Worm (Caenorhabditis elegans) whole organism, L4/young adult: Measurements from ENCODE around the gene his-73.
A peak's percentile ranks its signal among the peaks of the same experiment; 100 is the strongest.

Experiments used
- W03F9.2 ChIP-seq: fragments of 150-350 bp; optimal IDR thresholded peaks from 2 replicates; lab custom pipeline; 2014; ENCODE audit warnings: missing biosample characterization, missing genetic modification characterization
- dao-5 ChIP-seq: sonication (generic microtip); optimal IDR thresholded peaks from 2 replicates; lab custom pipeline; 2016; ENCODE audit warnings: missing genotype, missing genetic modification characterization, moderate library complexity, missing compliant biosample characterization
- him-1 ChIP-seq: sonication (generic microtip); optimal IDR thresholded peaks from 2 replicates; lab custom pipeline; 2016; ENCODE audit warnings: missing genotype, missing genetic modification reagents, missing genetic modification characterization, missing compliant biosample characterization

his-73 gene

ce11 chrII:13183228-13183755 is at the start of gene his-73, which contains the start of gene W09H1.4:
his-73 (plus strand) TSS chrII:13183705.
W09H1.4 (plus strand) TSS chrII:13183528.
- TF ChIP-seq dao-5 (tag; lab: Kevin White, UChicago), result no peak
- no peak for TF ChIP-seq him-1 (tag; lab: Kevin White, UChicago)
- TF ChIP-seq W03F9.2 (tag; lab: Kevin White, UChicago), result no peak

ce11 chrII:13139573-13139972 is 43.9 kb upstream of the his-73 start:
- TF ChIP-seq W03F9.2 (tag; lab: Kevin White, UChicago) (no peak), dao-5 (tag; lab: Kevin White, UChicago) (no peak), him-1 (tag; lab: Kevin White, UChicago) (no peak)

DNA sequence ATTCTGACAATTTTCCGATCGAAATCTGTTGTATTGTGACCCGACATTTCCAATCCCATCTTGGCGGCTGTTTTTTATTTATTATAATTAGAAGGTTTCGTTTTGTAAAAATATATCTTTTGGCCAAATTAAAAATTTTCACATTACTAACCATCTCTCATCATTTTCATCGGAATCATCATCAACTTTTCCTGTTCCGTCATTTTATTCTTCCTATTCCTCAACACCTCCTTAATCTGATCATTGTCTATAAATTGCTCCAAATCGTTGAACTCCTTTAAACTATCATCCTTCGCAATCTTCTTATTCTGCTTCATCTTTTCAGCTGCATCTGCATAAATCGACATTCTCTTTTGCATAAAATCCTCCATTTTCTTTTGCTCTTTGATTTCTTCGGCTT is 41.1 kb upstream of the his-73 start:
- TF ChIP-seq W03F9.2 (tag; lab: Kevin White, UChicago) (no peak), dao-5 (tag; lab: Kevin White, UChicago) (no peak), him-1 (tag; lab: Kevin White, UChicago) (no peak)

DNA sequence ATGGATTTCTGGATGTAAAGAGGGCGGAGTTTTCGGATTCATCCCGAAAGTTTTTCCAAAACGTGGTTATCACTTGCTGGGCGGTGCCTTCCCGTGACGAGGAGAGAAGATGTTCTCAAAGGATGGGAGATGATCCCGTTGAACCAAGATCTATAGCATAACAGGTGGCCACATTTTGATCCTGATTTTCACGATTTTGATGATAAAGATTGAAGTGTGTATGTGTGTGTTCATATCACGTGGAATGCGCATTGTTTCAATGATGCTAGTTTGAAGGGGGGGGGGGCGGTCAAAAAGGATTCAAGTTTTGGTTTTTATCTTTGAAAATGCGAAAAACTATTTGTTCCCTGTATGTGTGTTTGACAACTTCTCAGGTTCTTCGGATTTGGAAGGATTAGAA is 38.3 kb upstream of the his-73 start, which contains the start of gene mltn-1:
TSS of gene mltn-1 (minus strand) at position 22 of the 400 bp plus-strand sequence.
- no peak for TF ChIP-seq him-1 (tag; lab: Kevin White, UChicago)
- no peak for TF ChIP-seq dao-5 (tag; lab: Kevin White, UChicago)
- TF ChIP-seq W03F9.2 (tag; lab: Kevin White, UChicago), result no peak

DNA sequence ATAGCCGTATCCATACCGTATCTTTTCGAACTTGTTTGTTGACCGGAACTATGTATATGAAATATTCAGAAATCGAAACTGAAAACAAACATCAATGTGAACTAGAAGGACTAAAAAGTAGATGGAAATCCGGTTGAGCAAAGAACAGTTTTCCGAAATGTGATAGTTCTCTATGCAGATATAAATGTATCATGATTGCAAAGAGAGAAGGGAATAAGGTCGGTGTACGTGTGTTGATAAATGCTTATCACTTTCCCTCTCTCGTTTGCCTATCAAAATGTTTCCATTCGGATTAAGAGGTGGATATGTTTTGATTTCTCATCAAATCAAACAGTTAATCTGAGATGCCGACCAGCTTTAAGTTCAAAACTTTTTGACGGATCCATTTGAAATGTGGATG is 35.3 kb upstream of the his-73 start:
- TF ChIP-seq him-1 (tag; lab: Kevin White, UChicago) (no peak), W03F9.2 (tag; lab: Kevin White, UChicago) (no peak), dao-5 (tag; lab: Kevin White, UChicago) (no peak)

DNA sequence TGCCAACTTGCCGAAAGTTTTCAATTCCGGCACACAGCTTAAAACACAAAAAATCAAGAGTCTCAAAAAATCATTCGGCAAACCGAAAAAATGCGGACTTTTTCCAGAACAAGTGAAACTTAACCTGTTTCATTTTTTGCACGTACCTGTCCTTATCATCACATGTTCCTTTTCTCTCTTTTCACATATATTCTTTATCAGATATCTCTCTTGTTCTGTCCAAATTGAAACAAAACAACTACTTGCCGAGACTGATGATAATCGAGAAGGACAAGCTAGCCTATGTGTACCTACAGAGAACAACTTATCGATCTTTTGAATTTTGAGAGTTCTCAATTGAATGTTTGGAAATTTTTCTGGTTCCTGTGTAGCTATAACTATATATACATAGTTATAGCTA is 33.5 kb upstream of the his-73 start:
- TF ChIP-seq W03F9.2 (tag; lab: Kevin White, UChicago) (no peak), dao-5 (tag; lab: Kevin White, UChicago) (no peak), him-1 (tag; lab: Kevin White, UChicago) (no peak)

ce11 chrII:13152409-13152808 is 31.1 kb upstream of the his-73 start:
- no peak for TF ChIP-seq him-1 (tag; lab: Kevin White, UChicago)
- TF ChIP-seq dao-5 (tag; lab: Kevin White, UChicago), result no peak
- TF ChIP-seq W03F9.2 (tag; lab: Kevin White, UChicago), result no peak

ce11 chrII:13153299-13153698 is 30.2 kb upstream of the his-73 start, which contains the start of gene spe-18:
spe-18 (minus strand) TSS chrII:13153399.
- TF ChIP-seq W03F9.2 (tag; lab: Kevin White, UChicago) (no peak), him-1 (tag; lab: Kevin White, UChicago) (no peak), dao-5 (tag; lab: Kevin White, UChicago) (no peak)

DNA sequence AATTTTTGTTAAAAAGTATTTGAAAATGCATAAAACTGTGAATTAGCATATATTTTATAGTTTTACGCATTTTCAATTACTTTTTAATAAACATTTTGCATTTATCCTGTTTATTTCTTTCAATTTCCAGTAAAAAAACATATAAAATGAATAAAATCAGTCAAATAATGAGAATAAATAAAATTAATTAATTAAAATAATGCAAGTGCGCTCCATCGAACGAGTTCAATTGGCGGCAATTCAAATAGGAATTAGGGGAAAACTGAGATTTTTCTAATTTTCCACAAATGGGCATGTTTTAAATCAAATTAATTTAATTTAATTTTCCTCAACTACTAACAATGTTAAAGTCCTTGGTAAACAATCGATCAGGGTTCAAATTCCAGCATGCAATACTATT is 27.4 kb upstream of the his-73 start:
- TF ChIP-seq him-1 (tag; lab: Kevin White, UChicago) (no peak), W03F9.2 (tag; lab: Kevin White, UChicago) (no peak), dao-5 (tag; lab: Kevin White, UChicago) (no peak)

- peak; percentile 26 for TF ChIP-seq him-1 (tag; lab: Kevin White, UChicago)
- peak; percentile 79 for TF ChIP-seq W03F9.2 (tag; lab: Kevin White, UChicago)
- TF ChIP-seq dao-5 (tag; lab: Kevin White, UChicago), result no peak
These were observed 26.5 kb upstream of the his-73 start, which contains the start of the genes hpr-17 and F32A11.1 for ce11 chrII:13156971-13157370. hpr-17 (minus strand) TSS chrII:13157047. F32A11.1 (plus strand) TSS chrII:13157329.

DNA sequence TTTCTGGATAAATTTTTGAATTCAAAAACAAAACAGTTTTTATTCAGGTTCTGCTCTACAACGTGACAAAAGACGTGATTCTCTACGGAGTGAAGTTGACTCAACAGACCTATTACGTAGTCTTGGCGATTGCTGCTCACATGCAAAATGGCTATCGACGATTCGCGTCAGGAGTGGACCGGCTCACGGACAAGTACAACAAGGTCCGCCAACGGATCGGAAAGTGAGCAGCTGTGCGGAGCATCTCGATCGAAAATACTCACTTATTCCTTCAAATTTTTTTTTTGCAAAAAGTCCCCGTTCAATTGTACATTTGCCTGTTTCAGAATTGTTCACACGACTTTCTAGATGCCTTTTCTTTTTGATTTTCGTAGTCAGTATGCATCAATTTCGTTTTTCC is 23.6 kb upstream of the his-73 start:
- no peak for TF ChIP-seq him-1 (tag; lab: Kevin White, UChicago)
- TF ChIP-seq dao-5 (tag; lab: Kevin White, UChicago), result no peak
- TF ChIP-seq W03F9.2 (tag; lab: Kevin White, UChicago), result no peak

DNA sequence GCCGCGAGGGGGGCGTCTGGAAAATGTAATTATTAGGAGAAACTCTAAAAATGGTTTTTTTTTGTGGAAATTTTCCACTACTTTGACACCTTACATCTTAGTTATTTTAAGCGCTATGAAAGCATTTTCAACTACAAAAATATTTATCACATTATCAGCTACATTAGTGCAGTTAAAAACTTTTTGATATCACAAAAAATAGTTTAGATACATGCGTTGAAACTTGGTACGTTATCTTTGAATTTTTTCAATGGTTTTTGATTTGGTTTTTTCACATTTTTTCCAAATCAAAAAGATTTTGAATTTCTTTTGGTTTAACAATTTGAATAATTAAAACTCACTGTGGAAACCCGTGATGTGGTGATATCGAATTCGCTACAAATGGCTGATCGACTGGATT is 20.5 kb upstream of the his-73 start:
- TF ChIP-seq W03F9.2 (tag; lab: Kevin White, UChicago) (no peak), him-1 (tag; lab: Kevin White, UChicago) (no peak), dao-5 (tag; lab: Kevin White, UChicago) (no peak)

DNA sequence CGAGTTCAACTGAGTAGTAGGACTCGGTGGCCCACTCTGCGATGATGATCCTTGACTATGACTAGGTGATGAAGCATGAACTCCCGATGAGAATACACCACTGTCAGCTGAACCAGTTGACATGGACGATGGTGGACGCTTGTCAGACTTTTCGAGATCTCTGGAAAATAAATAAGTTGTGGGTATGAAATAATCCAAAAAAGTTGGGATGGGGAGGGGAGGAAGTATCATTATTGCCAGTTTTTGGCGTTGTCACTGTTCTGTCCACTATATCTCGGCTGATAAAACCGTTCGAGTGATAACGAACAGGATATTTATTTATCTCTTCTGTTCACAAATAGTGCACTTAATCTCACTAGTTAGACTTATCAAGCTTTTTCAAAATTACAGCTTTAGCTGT is 19.4 kb upstream of the his-73 start:
- TF ChIP-seq him-1 (tag; lab: Kevin White, UChicago) (no peak), dao-5 (tag; lab: Kevin White, UChicago) (no peak), W03F9.2 (tag; lab: Kevin White, UChicago) (no peak)

- TF ChIP-seq him-1 (tag; lab: Kevin White, UChicago), result no peak
- no peak for TF ChIP-seq dao-5 (tag; lab: Kevin White, UChicago)
- no peak for TF ChIP-seq W03F9.2 (tag; lab: Kevin White, UChicago)
These were observed 17.7 kb upstream of the his-73 start, which contains the start of gene moe-3 for ce11 chrII:13165683-13166259. moe-3 (minus strand) TSS chrII:13165733.
